Worm (Caenorhabditis elegans): ENCODE data around the gene Y57G7A.5.

Gene Y57G7A.5

ce11 chrII:1306550-1306949 is 31.2 kb upstream of the Y57G7A.5 start (continued):
- TF ChIP-seq snpc-1.3 (tag; optimal IDR thresholded peaks at IDR 0.05; ENCODE audit: insufficient read depth) (peak; percentile 5), Y56A3A.18 (GFP tag; IDR thresholded peaks at IDR 0.05) (no peak), rec-8 (tag; optimal IDR thresholded peaks at IDR 0.05) (no peak), F33H1.4 (GFP tag; IDR thresholded peaks at IDR 0.05) (peak; percentile 94), mel-28 (tag; optimal IDR thresholded peaks at IDR 0.05; ENCODE audit: borderline replicate concordance) (no peak), ceh-27 (GFP tag; optimal IDR thresholded peaks at IDR 0.05) (no peak), snpc-4 (GFP tag; optimal IDR thresholded peaks at IDR 0.05) (no peak), snpc-4 (tag; optimal IDR thresholded peaks at IDR 0.05) (no peak), Y67H2A.10 (GFP tag; conservative IDR thresholded peaks at IDR 0.05) (no peak), him-1 (tag; optimal IDR thresholded peaks at IDR 0.05) (peak; percentile 20), ztf-3 (GFP tag; optimal IDR thresholded peaks at IDR 0.05) (no peak), K11D2.4 (GFP tag; IDR thresholded peaks at IDR 0.05) (no peak), aptf-2 (GFP tag; conservative IDR thresholded peaks at IDR 0.05) (no peak), ztf-26 (tag; optimal IDR thresholded peaks at IDR 0.05) (no peak), ztf-6 (GFP tag; IDR thresholded peaks at IDR 0.05) (no peak), F52B5.7 (tag; optimal IDR thresholded peaks at IDR 0.05) (no peak), rpc-1 (optimal IDR thresholded peaks at IDR 0.05) (no peak), rpc-1 (tag; optimal IDR thresholded peaks at IDR 0.05) (no peak), die-1 (tag; optimal IDR thresholded peaks at IDR 0.05) (no peak), Y53F4B.3 (GFP tag; IDR thresholded peaks at IDR 0.05) (no peak), sptf-2 (GFP tag; optimal IDR thresholded peaks at IDR 0.05) (no peak), ceh-58 (GFP tag; IDR thresholded peaks at IDR 0.05) (no peak), cebp-1 (GFP tag; IDR thresholded peaks at IDR 0.05) (no peak), cebp-1 (tag; optimal IDR thresholded peaks at IDR 0.05) (no peak), ceh-79 (tag; optimal IDR thresholded peaks at IDR 0.05) (no peak), pha-4 (tag; optimal IDR thresholded peaks at IDR 0.05) (no peak), atf-7 (tag; optimal IDR thresholded peaks at IDR 0.05) (no peak), let-526 (GFP tag; IDR thresholded peaks at IDR 0.05) (no peak), B0261.1 (tag; optimal IDR thresholded peaks at IDR 0.05) (no peak)

ce11 chrII:1306036-1306435 is 30.7 kb upstream of the Y57G7A.5 start, which contains the start of gene emc-2:
emc-2 (minus strand) TSS chrII:1306136.
- TF ChIP-seq nhr-120 (GFP tag; IDR thresholded peaks at IDR 0.05), result no peak
- TF ChIP-seq madf-3 (GFP tag; IDR thresholded peaks at IDR 0.05), result no peak
- no peak for TF ChIP-seq aptf-3 (GFP tag; IDR thresholded peaks at IDR 0.05)

- no peak for TF ChIP-seq ccch-3 (GFP tag; optimal IDR thresholded peaks at IDR 0.05)
- TF ChIP-seq madf-3 (GFP tag; IDR thresholded peaks at IDR 0.05), result no peak
- no peak for TF ChIP-seq nfya-2 (GFP tag; IDR thresholded peaks at IDR 0.05)
- no peak for TF ChIP-seq tbp1 (GFP tag; optimal IDR thresholded peaks at IDR 0.05)
- no peak for TF ChIP-seq tbx-9 (tag; optimal IDR thresholded peaks at IDR 0.05; ENCODE audit: borderline replicate concordance)
- no peak for TF ChIP-seq B0019.2 (GFP tag; conservative IDR thresholded peaks at IDR 0.05)
- TF ChIP-seq snpc-3.4 (tag; optimal IDR thresholded peaks at IDR 0.05), result no peak
Measured at ce11 chrII:1301554-1301953, 26.2 kb upstream of the Y57G7A.5 start, which contains the start of gene glb-31. glb-31 (minus strand) TSS chrII:1301654.

Measured in whole organism, young adult.